Fruit fly (Drosophila melanogaster) whole organism, prepupa: ENCODE measurements around the gene RIOK1.
A peak's percentile ranks its signal among the peaks of the same experiment; 100 is the strongest.

Source experiments
- Blimp-1 ChIP-seq: fragments of 200-800 bp; sonication (Bioruptor generic); optimal IDR thresholded peaks from 3 replicates; lab custom pipeline; 2017; ENCODE audit warnings: missing biosample characterization, missing genetic modification characterization, mild to moderate bottlenecking, moderate library complexity, missing genetic modification reagents
- CG10631 ChIP-seq: fragments of 200-800 bp; sonication (Bioruptor generic); optimal IDR thresholded peaks from 2 replicates; lab custom pipeline; 2016; ENCODE audit warnings: missing biosample characterization, missing genetic modification characterization
- CG10669 ChIP-seq: fragments of 200-800 bp; sonication (Bioruptor generic); optimal IDR thresholded peaks from 3 replicates; lab custom pipeline; 2018; ENCODE audit warnings: missing biosample characterization, mild to moderate bottlenecking, missing genetic modification characterization, moderate library complexity
- CG11294 ChIP-seq: fragments of 200-800 bp; sonication (Bioruptor generic); IDR thresholded peaks from 2 replicates; pipeline ENCODE4 v1.3.6; 2022; ENCODE audit warnings: missing biosample characterization, missing genetic modification characterization
- CG11762 ChIP-seq: fragments of 200-800 bp; sonication (Bioruptor generic); optimal IDR thresholded peaks from 3 replicates; lab custom pipeline; 2016; ENCODE audit warnings: missing biosample characterization, missing genetic modification characterization; ENCODE audit not compliant: insufficient read depth
- CG11902 ChIP-seq: fragments of 200-800 bp; sonication (Bioruptor generic); optimal IDR thresholded peaks from 3 replicates; lab custom pipeline; 2016; ENCODE audit warnings: missing biosample characterization, missing genetic modification characterization
- CG15336 ChIP-seq: fragments of 200-800 bp; sonication (Bioruptor generic); IDR thresholded peaks from 2 replicates; pipeline ENCODE4 v1.3.6; 2022; ENCODE audit warnings: missing biosample characterization, missing genetic modification characterization
- CG1621 ChIP-seq: fragments of 200-800 bp; sonication (Bioruptor generic); optimal IDR thresholded peaks from 3 replicates; lab custom pipeline; 2018; ENCODE audit warnings: missing biosample characterization, mild to moderate bottlenecking, missing genetic modification characterization
- CG16779 ChIP-seq: fragments of 200-800 bp; sonication (Bioruptor generic); optimal IDR thresholded peaks from 3 replicates; lab custom pipeline; 2017; ENCODE audit warnings: missing biosample characterization, mild to moderate bottlenecking, missing genetic modification characterization
- CG31627 ChIP-seq: fragments of 200-800 bp; sonication (Bioruptor generic); optimal IDR thresholded peaks from 3 replicates; lab custom pipeline; 2016; ENCODE audit warnings: missing biosample characterization, missing genetic modification characterization
- CG4318 ChIP-seq: fragments of 200-800 bp; sonication (Bioruptor generic); optimal IDR thresholded peaks from 3 replicates; lab custom pipeline; 2017; ENCODE audit warnings: missing biosample characterization, mild to moderate bottlenecking, missing genetic modification characterization
- CG6163 ChIP-seq: fragments of 200-800 bp; sonication (Bioruptor generic); IDR thresholded peaks from 3 replicates; pipeline ENCODE4 v1.3.6; 2022; ENCODE audit warnings: missing biosample characterization, missing genetic modification characterization
- CG6276 ChIP-seq: fragments of 200-800 bp; sonication (Bioruptor generic); optimal IDR thresholded peaks from 2 replicates; lab custom pipeline; 2017; ENCODE audit warnings: missing biosample characterization, mild to moderate bottlenecking, missing genetic modification characterization
- CG6792 ChIP-seq: fragments of 200-800 bp; sonication (Bioruptor generic); optimal IDR thresholded peaks from 3 replicates; lab custom pipeline; 2016; ENCODE audit warnings: missing biosample characterization, missing genetic modification characterization
- CG6808 ChIP-seq: fragments of 200-800 bp; sonication (Bioruptor generic); optimal IDR thresholded peaks from 3 replicates; lab custom pipeline; 2017; ENCODE audit warnings: missing biosample characterization, missing genetic modification characterization, mild to moderate bottlenecking, moderate library complexity, missing genetic modification reagents
- CG6854 ChIP-seq: fragments of 200-800 bp; sonication (Bioruptor generic); optimal IDR thresholded peaks from 2 replicates; lab custom pipeline; 2017; ENCODE audit warnings: missing biosample characterization, mild to moderate bottlenecking, missing genetic modification characterization
- CG7368 ChIP-seq: fragments of 200-800 bp; sonication (Bioruptor generic); optimal IDR thresholded peaks from 3 replicates; lab custom pipeline; 2016; ENCODE audit warnings: missing biosample characterization, missing genetic modification characterization
- CG8119 ChIP-seq: fragments of 200-800 bp; sonication (Bioruptor generic); IDR thresholded peaks from 3 replicates; pipeline ENCODE4 v1.3.6; 2022; ENCODE audit warnings: missing biosample characterization, missing genetic modification characterization
- CG8319 ChIP-seq: fragments of 200-800 bp; sonication (Bioruptor generic); optimal IDR thresholded peaks from 3 replicates; lab custom pipeline; 2016; ENCODE audit warnings: missing biosample characterization, missing genetic modification characterization
- CG8632 ChIP-seq: fragments of 200-800 bp; sonication (Bioruptor generic); optimal IDR thresholded peaks from 3 replicates; lab custom pipeline; 2016; ENCODE audit warnings: missing biosample characterization, missing genetic modification characterization
- CG9139 ChIP-seq: fragments of 200-800 bp; sonication (Bioruptor generic); optimal IDR thresholded peaks from 3 replicates; lab custom pipeline; 2017; ENCODE audit warnings: missing biosample characterization, mild to moderate bottlenecking, missing genetic modification characterization
- Eip78C ChIP-seq: fragments of 200-800 bp; sonication (Bioruptor generic); peaks from one replicate; lab custom pipeline; 2016; ENCODE audit warnings: missing biosample characterization, missing genetic modification characterization
- Eip93F ChIP-seq: fragments of 200-800 bp; sonication (Bioruptor generic); optimal IDR thresholded peaks from 2 replicates; lab custom pipeline; 2016; ENCODE audit warnings: missing biosample characterization, mild to moderate bottlenecking, missing genetic modification characterization
- Ets21C ChIP-seq: fragments of 200-800 bp; sonication (Bioruptor generic); optimal IDR thresholded peaks from 3 replicates; lab custom pipeline; 2016; ENCODE audit warnings: missing biosample characterization, missing genetic modification characterization
- Ets96B ChIP-seq: fragments of 200-800 bp; optimal IDR thresholded peaks from 2 replicates; lab custom pipeline; 2019; ENCODE audit warnings: missing biosample characterization, mild to moderate bottlenecking, missing genetic modification characterization, moderate library complexity
- Gug ChIP-seq: fragments of 200-800 bp; sonication (Bioruptor generic); IDR thresholded peaks from 2 replicates; pipeline ENCODE4 v1.3.6; 2022; ENCODE audit warnings: missing biosample characterization, missing genetic modification characterization
- Hr38 ChIP-seq: sonication (Bioruptor generic); optimal IDR thresholded peaks from 2 replicates; lab custom pipeline; 2016; ENCODE audit warnings: missing biosample characterization, missing genetic modification characterization
- Hr39 ChIP-seq: fragments of 200-800 bp; sonication (Bioruptor generic); optimal IDR thresholded peaks from 2 replicates; lab custom pipeline; 2016; ENCODE audit warnings: missing biosample characterization, missing genetic modification characterization
- Lpt ChIP-seq: fragments of 200-800 bp; sonication (Bioruptor generic); optimal IDR thresholded peaks from 3 replicates; lab custom pipeline; 2016; ENCODE audit warnings: missing biosample characterization, missing genetic modification characterization
- Met ChIP-seq: fragments of 200-800 bp; sonication (Bioruptor generic); optimal IDR thresholded peaks from 3 replicates; lab custom pipeline; 2016; ENCODE audit warnings: missing biosample characterization, missing genetic modification characterization
- OdsH ChIP-seq: fragments of 200-800 bp; sonication (Bioruptor generic); optimal IDR thresholded peaks from 3 replicates; lab custom pipeline; 2016; ENCODE audit warnings: missing biosample characterization, missing genetic modification characterization
- Sox102F ChIP-seq: fragments of 200-800 bp; sonication (Bioruptor generic); optimal IDR thresholded peaks from 2 replicates; lab custom pipeline; 2016; ENCODE audit warnings: missing biosample characterization, mild to moderate bottlenecking, missing genetic modification characterization
- Sox14 ChIP-seq: fragments of 200-800 bp; sonication (Bioruptor generic); optimal IDR thresholded peaks from 3 replicates; lab custom pipeline; 2016; ENCODE audit warnings: missing biosample characterization, missing genetic modification characterization
- Sox15 ChIP-seq: fragments of 200-800 bp; sonication (Bioruptor generic); optimal IDR thresholded peaks from 3 replicates; lab custom pipeline; 2016; ENCODE audit warnings: missing biosample characterization, missing genetic modification characterization
- achi ChIP-seq: fragments of 200-800 bp; sonication (Bioruptor generic); optimal IDR thresholded peaks from 3 replicates; lab custom pipeline; 2016; ENCODE audit warnings: missing biosample characterization, missing genetic modification characterization
- acj6 ChIP-seq: fragments of 200-800 bp; sonication (Bioruptor generic); optimal IDR thresholded peaks from 3 replicates; lab custom pipeline; 2016; ENCODE audit warnings: missing biosample characterization, missing genetic modification characterization
- cyc ChIP-seq: fragments of 200-800 bp; sonication (Bioruptor generic); optimal IDR thresholded peaks from 3 replicates; lab custom pipeline; 2016; ENCODE audit warnings: missing biosample characterization, missing genetic modification characterization
- dac ChIP-seq: fragments of 200-800 bp; sonication (Bioruptor generic); optimal IDR thresholded peaks from 2 replicates; lab custom pipeline; 2017; ENCODE audit warnings: missing biosample characterization, mild to moderate bottlenecking, missing genetic modification characterization
- dsx ChIP-seq: fragments of 200-800 bp; optimal IDR thresholded peaks from 3 replicates; lab custom pipeline; 2019; ENCODE audit warnings: missing biosample characterization, mild to moderate bottlenecking, missing genetic modification characterization, moderate library complexity; ENCODE audit not compliant: poor library complexity, severe bottlenecking
- eg ChIP-seq: fragments of 200-800 bp; sonication (Bioruptor generic); IDR thresholded peaks from 3 replicates; pipeline ENCODE4 v1.3.6; 2022; ENCODE audit warnings: missing biosample characterization, missing genetic modification characterization
- esn ChIP-seq: fragments of 200-800 bp; sonication (Bioruptor generic); optimal IDR thresholded peaks from 2 replicates; lab custom pipeline; 2016; ENCODE audit warnings: missing biosample characterization, mild to moderate bottlenecking, missing genetic modification characterization, moderate library complexity
- fd59A ChIP-seq: fragments of 200-800 bp; sonication (Bioruptor generic); optimal IDR thresholded peaks from 2 replicates; lab custom pipeline; 2017; ENCODE audit warnings: missing biosample characterization, mild to moderate bottlenecking, missing genetic modification characterization, missing genetic modification reagents
- fd85E ChIP-seq: fragments of 200-800 bp; sonication (Bioruptor generic); optimal IDR thresholded peaks from 3 replicates; lab custom pipeline; 2016; ENCODE audit warnings: missing biosample characterization, missing genetic modification characterization
- fkh ChIP-seq: fragments of 200-800 bp; sonication (Bioruptor generic); optimal IDR thresholded peaks from 3 replicates; lab custom pipeline; 2017; ENCODE audit warnings: missing biosample characterization, mild to moderate bottlenecking, missing genetic modification characterization, moderate library complexity
- lz ChIP-seq: fragments of 200-800 bp; sonication (Bioruptor generic); optimal IDR thresholded peaks from 3 replicates; lab custom pipeline; 2016; ENCODE audit warnings: missing biosample characterization, missing genetic modification characterization
- net ChIP-seq: fragments of 200-800 bp; sonication (Bioruptor generic); optimal IDR thresholded peaks from 3 replicates; lab custom pipeline; 2016; ENCODE audit warnings: missing biosample characterization, missing genetic modification characterization
- pdm3 ChIP-seq: fragments of 200-800 bp; sonication (Bioruptor generic); optimal IDR thresholded peaks from 3 replicates; lab custom pipeline; 2016; ENCODE audit warnings: missing biosample characterization, missing genetic modification characterization
- salr ChIP-seq, 2 experiments: fragments of 200-800 bp; sonication (Bioruptor generic); optimal IDR thresholded peaks; 3 replicates each; lab custom pipeline; 2016 to 2018; ENCODE audit warnings: missing biosample characterization in 2 of 2, missing genetic modification characterization in 2 of 2, mild to moderate bottlenecking in 1 of 2
- spab ChIP-seq: fragments of 200-800 bp; sonication (Bioruptor generic); optimal IDR thresholded peaks from 2 replicates; lab custom pipeline; 2017; ENCODE audit warnings: missing biosample characterization, mild to moderate bottlenecking, missing genetic modification characterization, missing genetic modification reagents
- ss ChIP-seq, 2 experiments: fragments of 200-800 bp; sonication (Bioruptor generic); optimal IDR thresholded peaks; 2 replicates in 1 of 2; 3 replicates in 1 of 2; lab custom pipeline; 2017 to 2018; ENCODE audit warnings: mild to moderate bottlenecking in 2 of 2, missing biosample characterization in 2 of 2, missing genetic modification characterization in 2 of 2, moderate library complexity in 1 of 2
- svp ChIP-seq: fragments of 200-800 bp; sonication (Bioruptor generic); peaks from one replicate; lab custom pipeline; 2016; ENCODE audit warnings: missing biosample characterization, missing genetic modification characterization
- topi ChIP-seq: fragments of 200-800 bp; sonication (Bioruptor generic); optimal IDR thresholded peaks from 3 replicates; lab custom pipeline; 2016; ENCODE audit warnings: missing biosample characterization, missing genetic modification characterization
- vri ChIP-seq: fragments of 200-800 bp; sonication (Bioruptor generic); optimal IDR thresholded peaks from 3 replicates; lab custom pipeline; 2016; ENCODE audit warnings: missing biosample characterization, mild to moderate bottlenecking, missing genetic modification characterization

Gene RIOK1

dm6 chr3L:11648410-11648809 lies at the start of gene RIOK1, which contains the start of gene Polr3H:
Gene RIOK1 (minus strand): TSS chr3L:11648474.
Gene Polr3H (plus strand): TSS chr3L:11648756.
- no peak for TF ChIP-seq CG6163 (GFP tag; lab: Robert Waterston, UW)
- TF ChIP-seq esn (GFP tag; lab: Kevin White, UChicago), result peak; percentile 79
- TF ChIP-seq CG4318 (GFP tag; lab: Kevin White, UChicago), result no peak
- no peak for TF ChIP-seq Gug (GFP tag; lab: Robert Waterston, UW)
- no peak for TF ChIP-seq pdm3 (GFP tag; lab: Kevin White, UChicago)
- peak; percentile 60 for TF ChIP-seq CG15336
- TF ChIP-seq svp (GFP tag; lab: Kevin White, UChicago), result no peak
- no peak for TF ChIP-seq fkh (GFP tag; lab: Kevin White, UChicago)
- no peak for TF ChIP-seq CG10669 (GFP tag; lab: Kevin White, UChicago)
- TF ChIP-seq achi (GFP tag; lab: Kevin White, UChicago), result peak; percentile 70
- peak; percentile 65 for TF ChIP-seq CG10631 (GFP tag; lab: Kevin White, UChicago)
- TF ChIP-seq salr (GFP tag; optimal IDR thresholded peaks at IDR 0.05; lab: Kevin White, UChicago), result peak in 1 of 2 experiments; percentile 24
- TF ChIP-seq Eip93F (GFP tag; lab: Kevin White, UChicago), result no peak
- TF ChIP-seq eg (GFP tag; lab: Robert Waterston, UW), result peak; percentile 65
- no peak for TF ChIP-seq CG6276
- TF ChIP-seq CG9139, result no peak
- TF ChIP-seq cyc, result no peak
- TF ChIP-seq vri (GFP tag; lab: Kevin White, UChicago), result no peak
- TF ChIP-seq lz (GFP tag; lab: Kevin White, UChicago), result peak; percentile 69
- TF ChIP-seq Sox102F (GFP tag; lab: Kevin White, UChicago), result peak; percentile 62
- no peak for TF ChIP-seq Lpt
- no peak for TF ChIP-seq Ets96B (tag; lab: Kevin White, UChicago)
- TF ChIP-seq CG6808, result no peak
- peak; percentile 55 for TF ChIP-seq CG11902 (GFP tag; lab: Kevin White, UChicago)
- TF ChIP-seq spab (GFP tag; lab: Kevin White, UChicago), result no peak
- peak; percentile 79 for TF ChIP-seq OdsH (GFP tag; lab: Kevin White, UChicago)
- no peak for TF ChIP-seq CG8119 (GFP tag; lab: Robert Waterston, UW)
- TF ChIP-seq Sox15 (GFP tag; lab: Kevin White, UChicago), result peak; percentile 58
- TF ChIP-seq dsx (GFP tag; lab: Kevin White, UChicago), result no peak
- TF ChIP-seq fd59A (GFP tag; lab: Kevin White, UChicago), result no peak
- TF ChIP-seq CG8632, result peak; percentile 4
- no peak for TF ChIP-seq dac
- TF ChIP-seq net (GFP tag; lab: Kevin White, UChicago), result no peak
- no peak for TF ChIP-seq CG6854
- TF ChIP-seq CG16779 (tag; lab: Kevin White, UChicago), result no peak
- TF ChIP-seq CG6792 (GFP tag; lab: Kevin White, UChicago), result no peak
- TF ChIP-seq Hr38, result no peak
- peak; percentile 84 for TF ChIP-seq Sox14 (GFP tag; lab: Kevin White, UChicago)
- no peak for TF ChIP-seq Blimp-1 (GFP tag; lab: Kevin White, UChicago)
- no peak for TF ChIP-seq ss (GFP tag; optimal IDR thresholded peaks at IDR 0.05; lab: Kevin White, UChicago)
- peak; percentile 37 for TF ChIP-seq CG8319 (GFP tag; lab: Kevin White, UChicago)
- TF ChIP-seq Eip78C (GFP tag; lab: Kevin White, UChicago), result no peak
- peak; percentile 83 for TF ChIP-seq Hr39
- peak; percentile 49 for TF ChIP-seq CG11762 (GFP tag; lab: Kevin White, UChicago)
- no peak for TF ChIP-seq CG11294 (GFP tag; lab: Robert Waterston, UW)
- TF ChIP-seq CG31627 (GFP tag; lab: Kevin White, UChicago), result peak; percentile 82
- TF ChIP-seq topi (GFP tag; lab: Kevin White, UChicago), result no peak
- no peak for TF ChIP-seq Met (GFP tag; lab: Kevin White, UChicago)
- peak; percentile 73 for TF ChIP-seq acj6 (GFP tag; lab: Kevin White, UChicago)
- no peak for TF ChIP-seq Ets21C (GFP tag; lab: Kevin White, UChicago)
- peak; percentile 53 for TF ChIP-seq CG7368
- TF ChIP-seq CG1621 (tag; lab: Kevin White, UChicago), result no peak
- no peak for TF ChIP-seq fd85E (GFP tag; lab: Kevin White, UChicago)
